Fruit fly (Drosophila melanogaster): ENCODE results near the gene Jhbp3.

Gene Jhbp3

DNA sequence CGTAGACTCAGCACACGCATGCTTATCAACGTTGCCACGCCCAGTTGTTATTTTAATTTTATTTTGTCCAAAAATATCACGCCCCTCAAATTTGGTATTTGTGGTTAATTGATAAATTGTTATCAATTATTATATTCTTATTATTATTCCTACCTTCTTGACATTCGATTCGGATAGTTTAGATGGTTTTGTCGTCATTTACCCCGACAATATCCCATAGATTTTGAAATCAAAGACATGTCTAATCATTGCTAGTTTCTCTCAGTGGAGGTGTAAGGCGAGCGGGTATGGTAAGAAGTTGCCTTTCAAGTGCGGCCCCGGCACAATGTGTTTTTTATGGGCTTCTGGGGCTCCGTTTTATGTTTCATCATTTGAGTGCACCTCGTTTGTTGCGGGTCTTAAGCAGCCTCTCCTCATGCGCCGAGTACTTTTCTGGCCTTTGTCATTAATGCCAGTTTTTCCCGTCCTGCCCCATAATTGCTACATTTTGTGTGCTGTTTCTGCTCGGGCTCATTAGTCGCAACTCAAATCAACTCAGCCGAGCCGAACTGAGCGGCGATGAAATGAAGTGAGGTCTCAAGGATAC lies 24.2 kb upstream of the Jhbp3 start (continued):
- no peak for TF ChIP-seq Ets96B (tag; optimal IDR thresholded peaks at IDR 0.05)
- TF ChIP-seq fkh (GFP tag; optimal IDR thresholded peaks at IDR 0.05) = no peak
- no peak for TF ChIP-seq lz (GFP tag; optimal IDR thresholded peaks at IDR 0.05)
- peak; percentile 10 for TF ChIP-seq CG32006 (GFP tag; optimal IDR thresholded peaks at IDR 0.05)
- no peak for TF ChIP-seq Hr39 (GFP tag; optimal IDR thresholded peaks at IDR 0.05)
- peak; percentile 27 for TF ChIP-seq Sox102F (GFP tag; optimal IDR thresholded peaks at IDR 0.05)
- no peak for TF ChIP-seq CG8119 (GFP tag; IDR thresholded peaks at IDR 0.05)
- TF ChIP-seq Eip78C (GFP tag) = peak; percentile 53
- TF ChIP-seq CG3032 (tag; optimal IDR thresholded peaks at IDR 0.05) = peak; percentile 40
- TF ChIP-seq Hr4 (GFP tag; optimal IDR thresholded peaks at IDR 0.05) = no peak
- TF ChIP-seq CG8632 (GFP tag; optimal IDR thresholded peaks at IDR 0.05) = no peak
- TF ChIP-seq Lpt (GFP tag; optimal IDR thresholded peaks at IDR 0.05) = no peak
- no peak for TF ChIP-seq CG11294 (GFP tag; IDR thresholded peaks at IDR 0.05)
- TF ChIP-seq esn (GFP tag; optimal IDR thresholded peaks at IDR 0.05) = peak; percentile 9
- TF ChIP-seq Smox (GFP tag; optimal IDR thresholded peaks at IDR 0.05) = no peak
- TF ChIP-seq topi (GFP tag; optimal IDR thresholded peaks at IDR 0.05) = no peak
- 0 out of 3 replicates have a peak, but pooled peaks have one; percentile 9 for TF ChIP-seq CG6163 (GFP tag; IDR thresholded peaks at IDR 0.05)
- peak; percentile 4 for TF ChIP-seq CG6854 (GFP tag; optimal IDR thresholded peaks at IDR 0.05)

DNA sequence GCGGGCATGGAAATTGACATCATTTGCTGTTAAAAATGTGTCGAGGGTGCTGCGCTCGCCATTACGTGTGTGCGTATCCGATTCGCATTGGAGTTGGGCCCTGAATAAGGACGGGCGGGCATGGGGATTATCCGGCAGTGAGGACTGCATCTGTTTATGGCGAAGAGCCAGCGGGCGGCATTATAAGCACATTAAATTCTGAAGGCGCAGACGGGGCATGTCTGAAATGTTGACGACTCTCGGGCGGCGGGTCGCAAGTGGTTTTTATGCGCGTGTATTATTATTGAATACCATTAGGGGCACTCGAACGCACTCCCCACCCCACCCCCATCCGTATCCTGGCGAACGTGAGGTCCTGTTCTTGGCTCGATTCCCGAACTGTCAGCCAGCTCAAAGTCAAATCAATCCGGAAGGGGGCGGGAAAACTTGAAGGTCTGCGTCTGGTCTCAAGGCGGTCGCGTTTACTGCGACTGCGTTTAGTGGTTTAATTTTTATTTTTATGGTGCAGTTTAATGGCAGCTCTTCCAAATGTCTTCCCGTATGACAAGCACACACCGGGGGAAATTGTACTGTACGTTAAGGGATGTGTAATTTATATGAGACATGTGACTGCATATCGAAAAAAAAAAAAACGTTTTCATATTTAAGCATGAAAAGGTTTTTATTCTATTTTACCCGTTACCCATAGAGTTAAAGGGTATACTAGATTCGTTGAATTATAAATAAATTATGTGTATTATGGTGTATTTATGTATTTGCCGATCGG lies 23.4 kb upstream of the Jhbp3 start:
- TF ChIP-seq CG8119 (GFP tag; IDR thresholded peaks at IDR 0.05) = no peak
- TF ChIP-seq OdsH (GFP tag; optimal IDR thresholded peaks at IDR 0.05) = no peak
- TF ChIP-seq Eip78C (GFP tag) = peak; percentile 62
- peak in 1 of 2 experiments; percentile 5 for TF ChIP-seq ss (GFP tag; optimal IDR thresholded peaks at IDR 0.05)
- peak; percentile 44 for TF ChIP-seq CG1621 (tag; optimal IDR thresholded peaks at IDR 0.05)
- TF ChIP-seq CG3032 (tag; optimal IDR thresholded peaks at IDR 0.05) = no peak
- peak; percentile 4 for TF ChIP-seq dsx (GFP tag; optimal IDR thresholded peaks at IDR 0.05; ENCODE audit: poor library complexity, severe bottlenecking)
- TF ChIP-seq Eip75B (GFP tag; optimal IDR thresholded peaks at IDR 0.05) = no peak
- no peak for TF ChIP-seq Smox (GFP tag; optimal IDR thresholded peaks at IDR 0.05)

DNA sequence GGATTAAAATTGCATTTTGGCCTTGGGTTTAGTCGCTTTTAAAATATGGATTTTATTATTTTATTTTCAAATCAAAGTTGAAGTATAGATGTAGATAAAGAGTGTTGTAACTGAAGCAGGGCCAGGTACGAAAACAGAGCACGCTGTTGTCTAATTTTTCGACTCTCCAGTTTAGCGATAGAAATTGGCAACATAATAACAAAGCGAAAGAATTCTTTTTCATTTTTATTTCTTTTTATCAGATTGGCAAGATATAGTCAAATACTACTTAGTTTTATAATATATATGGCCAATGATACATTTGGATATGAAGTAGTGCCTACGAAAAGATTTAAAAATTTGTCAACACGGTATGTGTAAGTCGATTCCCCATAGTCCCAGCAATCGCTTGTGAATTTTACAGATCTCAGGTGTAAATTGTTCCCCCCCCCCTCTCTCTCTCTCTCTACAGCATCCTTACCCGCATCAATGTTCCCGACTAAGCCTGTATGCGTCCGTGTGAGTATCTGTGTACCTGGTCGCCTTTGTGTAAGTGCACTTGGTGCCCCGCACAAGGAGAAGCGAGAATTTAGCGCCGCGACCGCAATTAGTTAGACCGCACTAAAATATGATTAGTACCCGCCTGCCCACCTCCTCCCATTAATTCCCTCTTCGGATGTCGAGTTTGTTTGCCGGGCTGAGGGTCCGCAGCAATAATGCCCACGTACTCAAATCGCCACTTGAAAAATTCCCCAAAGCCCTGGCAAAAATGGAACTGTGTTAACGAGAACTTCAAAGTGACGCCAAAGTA lies 21.0 kb upstream of the Jhbp3 start:
- no peak for TF ChIP-seq CG8319 (GFP tag; optimal IDR thresholded peaks at IDR 0.05)
- TF ChIP-seq CG6792 (GFP tag; optimal IDR thresholded peaks at IDR 0.05) = no peak
- TF ChIP-seq CG11902 (GFP tag; optimal IDR thresholded peaks at IDR 0.05) = no peak
- no peak for TF ChIP-seq CG32006 (GFP tag; optimal IDR thresholded peaks at IDR 0.05)
- no peak for TF ChIP-seq CG6163 (GFP tag; IDR thresholded peaks at IDR 0.05)
- TF ChIP-seq CG8119 (GFP tag; IDR thresholded peaks at IDR 0.05) = no peak
- no peak for TF ChIP-seq Ets21C (GFP tag; optimal IDR thresholded peaks at IDR 0.05)
- no peak for TF ChIP-seq CG10631 (GFP tag; optimal IDR thresholded peaks at IDR 0.05)
- no peak for TF ChIP-seq net (GFP tag; optimal IDR thresholded peaks at IDR 0.05)
- TF ChIP-seq CG34406 (GFP tag; optimal IDR thresholded peaks at IDR 0.05) = no peak
- TF ChIP-seq svp (GFP tag) = peak; percentile 62
- TF ChIP-seq CG4318 (GFP tag; optimal IDR thresholded peaks at IDR 0.05) = no peak
- no peak for TF ChIP-seq Smox (GFP tag; optimal IDR thresholded peaks at IDR 0.05)
- no peak for TF ChIP-seq CG8632 (GFP tag; optimal IDR thresholded peaks at IDR 0.05)
- no peak for TF ChIP-seq dsx (GFP tag; optimal IDR thresholded peaks at IDR 0.05; ENCODE audit: poor library complexity, severe bottlenecking)
- peak; percentile 23 for TF ChIP-seq Eip75B (GFP tag; optimal IDR thresholded peaks at IDR 0.05)
- TF ChIP-seq lz (GFP tag; optimal IDR thresholded peaks at IDR 0.05) = peak; percentile 22
- TF ChIP-seq cyc (GFP tag; optimal IDR thresholded peaks at IDR 0.05) = no peak
- TF ChIP-seq topi (GFP tag; optimal IDR thresholded peaks at IDR 0.05) = peak; percentile 7
- no peak for TF ChIP-seq CG15336 (GFP tag; IDR thresholded peaks at IDR 0.05)
- TF ChIP-seq CG31627 (GFP tag; optimal IDR thresholded peaks at IDR 0.05) = no peak
- no peak for TF ChIP-seq CG3919 (GFP tag; optimal IDR thresholded peaks at IDR 0.05)
- no peak for TF ChIP-seq acj6 (GFP tag; optimal IDR thresholded peaks at IDR 0.05)
- TF ChIP-seq Met (GFP tag; optimal IDR thresholded peaks at IDR 0.05) = peak; percentile 39
- TF ChIP-seq esn (GFP tag; optimal IDR thresholded peaks at IDR 0.05) = peak; percentile 24
- TF ChIP-seq salr (GFP tag; optimal IDR thresholded peaks at IDR 0.05) = no peak
- TF ChIP-seq CG6808 (GFP tag; optimal IDR thresholded peaks at IDR 0.05) = no peak
- peak; percentile 5 for TF ChIP-seq CG16779 (tag; optimal IDR thresholded peaks at IDR 0.05)
- no peak for TF ChIP-seq CG9139 (GFP tag; optimal IDR thresholded peaks at IDR 0.05)
- peak; percentile 77 for TF ChIP-seq Eip78C (GFP tag)

Data from whole organism, prepupa.